Worm (Caenorhabditis elegans) whole organism, L4 larva: ENCODE data around the gene lact-8.
A peak's percentile ranks its signal among the peaks of the same experiment; 100 is the strongest.

ENCODE experiments used
- F10B5.3 ChIP-seq: sonication (generic microtip); optimal IDR thresholded peaks from 2 replicates; lab custom pipeline; 2016; ENCODE audit warnings: mild to moderate bottlenecking, missing genetic modification characterization, missing compliant biosample characterization
- F44E2.7 ChIP-seq: fragments of 200-800 bp; sonication (Bioruptor generic); IDR thresholded peaks from 2 replicates; pipeline ENCODE4 v2.1.2; 2022; ENCODE audit warnings: missing genetic modification characterization, missing compliant biosample characterization
- F49E8.2 ChIP-seq: sonication (generic microtip); optimal IDR thresholded peaks from 2 replicates; lab custom pipeline; 2016; ENCODE audit warnings: missing compliant biosample characterization, mild to moderate bottlenecking, missing genetic modification characterization, borderline replicate concordance
- T26A8.4 ChIP-seq: fragments of 200-800 bp; sonication (Bioruptor generic); IDR thresholded peaks from 2 replicates; pipeline ENCODE4 v1.3.6; 2022; ENCODE audit warnings: missing genetic modification characterization, missing compliant biosample characterization
- Y48G9A.11 ChIP-seq: fragments of 200-800 bp; sonication (Bioruptor generic); IDR thresholded peaks from 2 replicates; pipeline ENCODE4 v1.3.6; 2022; ENCODE audit warnings: missing genetic modification reagents, missing genetic modification characterization, missing compliant biosample characterization
- Y5F2A.4 ChIP-seq: fragments of 200-800 bp; sonication (Bioruptor generic); optimal IDR thresholded peaks from 2 replicates; lab custom pipeline; 2018; ENCODE audit warnings: mild to moderate bottlenecking, missing genetic modification characterization, missing compliant biosample characterization
- ZK337.2 ChIP-seq: fragments of 200-800 bp; sonication (Bioruptor generic); IDR thresholded peaks from 2 replicates; pipeline ENCODE4 v1.3.6; 2022; ENCODE audit warnings: missing genetic modification reagents, missing genetic modification characterization, missing compliant biosample characterization
- ceh-20 ChIP-seq: fragments of 200-800 bp; sonication (Bioruptor generic); IDR thresholded peaks from 2 replicates; pipeline ENCODE4 v1.3.6; 2022; ENCODE audit warnings: missing genetic modification reagents, missing genetic modification characterization, missing compliant biosample characterization
- ceh-28 ChIP-seq: fragments of 150-350 bp; optimal IDR thresholded peaks from 2 replicates; lab custom pipeline; 2014; ENCODE audit warnings: missing biosample characterization, missing genetic modification reagents, missing genetic modification characterization
- ceh-32 ChIP-seq: sonication (generic microtip); optimal IDR thresholded peaks from 2 replicates; lab custom pipeline; 2016; ENCODE audit warnings: mild to moderate bottlenecking, missing genetic modification characterization, missing compliant biosample characterization; ENCODE audit not compliant: poor library complexity
- ceh-44 ChIP-seq: fragments of 200-800 bp; sonication (Bioruptor generic); IDR thresholded peaks from 2 replicates; pipeline ENCODE4 v1.3.6; 2022; ENCODE audit warnings: missing genetic modification reagents, missing genetic modification characterization, missing compliant biosample characterization
- ceh-82 ChIP-seq: sonication (generic microtip); optimal IDR thresholded peaks from 2 replicates; lab custom pipeline; 2017; ENCODE audit warnings: missing biosample characterization, missing genetic modification characterization
- ctbp-1 ChIP-seq: fragments of 200-800 bp; sonication (Bioruptor generic); IDR thresholded peaks from 2 replicates; pipeline ENCODE4 v1.3.6; 2022; ENCODE audit warnings: missing genetic modification reagents, missing genetic modification characterization, missing compliant biosample characterization
- dmd-8 ChIP-seq: fragments of 200-800 bp; sonication (Bioruptor generic); IDR thresholded peaks from 2 replicates; pipeline ENCODE4 v1.3.6; 2022; ENCODE audit warnings: missing genetic modification characterization, missing compliant biosample characterization
- dpl-1 ChIP-seq: fragments of 150-350 bp; optimal IDR thresholded peaks from 2 replicates; lab custom pipeline; 2014; ENCODE audit warnings: missing biosample characterization, missing genetic modification reagents, missing genetic modification characterization
- duxl-1 ChIP-seq: sonication (generic microtip); optimal IDR thresholded peaks from 2 replicates; lab custom pipeline; 2016; ENCODE audit warnings: mild to moderate bottlenecking, missing genetic modification characterization, moderate library complexity, missing compliant biosample characterization; ENCODE audit not compliant: poor library complexity
- dve-1 ChIP-seq: sonication (generic microtip); optimal IDR thresholded peaks from 2 replicates; lab custom pipeline; 2017; ENCODE audit warnings: antibody characterized with exemption, mild to moderate bottlenecking, missing genetic modification characterization, missing compliant biosample characterization; ENCODE audit not compliant: insufficient read depth
- fos-1 ChIP-seq: fragments of 150-350 bp; optimal IDR thresholded peaks from 2 replicates; lab custom pipeline; 2014; ENCODE audit warnings: missing biosample characterization, missing genetic modification characterization
- hlh-11 ChIP-seq: fragments of 200-800 bp; sonication (Bioruptor generic); optimal IDR thresholded peaks from 2 replicates; lab custom pipeline; 2018; ENCODE audit warnings: mild to moderate bottlenecking, missing genetic modification characterization, missing compliant biosample characterization
- jun-1 ChIP-seq: fragments of 150-350 bp; optimal IDR thresholded peaks from 2 replicates; lab custom pipeline; 2014; ENCODE audit warnings: missing biosample characterization, missing genetic modification reagents, missing genetic modification characterization
- lin-1 ChIP-seq: fragments of 200-800 bp; sonication (Bioruptor generic); IDR thresholded peaks from 2 replicates; pipeline ENCODE4 v1.3.6; 2022; ENCODE audit warnings: missing genetic modification reagents, missing genetic modification characterization, missing compliant biosample characterization
- lin-13 ChIP-seq: fragments of 150-350 bp; optimal IDR thresholded peaks from 2 replicates; lab custom pipeline; 2014; ENCODE audit warnings: missing biosample characterization, missing genetic modification reagents, missing genetic modification characterization
- lin-15B ChIP-seq: fragments of 150-350 bp; sonication (generic microtip); optimal IDR thresholded peaks from 3 replicates; lab custom pipeline; 2014; ENCODE audit warnings: missing biosample characterization, missing genetic modification characterization
- lin-29 ChIP-seq: fragments of 200-800 bp; sonication (Bioruptor generic); IDR thresholded peaks from 2 replicates; pipeline ENCODE4 v1.3.6; 2022; ENCODE audit warnings: missing genetic modification reagents, missing genetic modification characterization, missing compliant biosample characterization
- lin-38 ChIP-seq: fragments of 200-800 bp; sonication (Bioruptor generic); IDR thresholded peaks from 2 replicates; pipeline ENCODE4 v1.3.6; 2022; ENCODE audit warnings: missing genetic modification reagents, missing genetic modification characterization, missing compliant biosample characterization
- lir-3 ChIP-seq: sonication (generic microtip); optimal IDR thresholded peaks from 2 replicates; lab custom pipeline; 2016; ENCODE audit warnings: mild to moderate bottlenecking, missing genetic modification characterization, missing compliant biosample characterization
- madf-9 ChIP-seq: fragments of 200-800 bp; sonication (Bioruptor generic); conservative IDR thresholded peaks from 2 replicates; pipeline ENCODE4 v1.3.6; 2022; ENCODE audit warnings: missing genetic modification reagents, missing genetic modification characterization, missing compliant biosample characterization
- mes-2 ChIP-seq: sonication (generic microtip); optimal IDR thresholded peaks from 2 replicates; lab custom pipeline; 2016; ENCODE audit warnings: missing genotype, mild to moderate bottlenecking, missing genetic modification characterization, missing compliant biosample characterization; ENCODE audit not compliant: poor library complexity, severe bottlenecking
- mxl-3 ChIP-seq: fragments of 200-800 bp; sonication (Bioruptor generic); optimal IDR thresholded peaks from 2 replicates; lab custom pipeline; 2018; ENCODE audit warnings: mild to moderate bottlenecking, missing genetic modification characterization, missing compliant biosample characterization
- nhr-102 ChIP-seq: sonication (generic microtip); optimal IDR thresholded peaks from 2 replicates; lab custom pipeline; 2016; ENCODE audit warnings: mild to moderate bottlenecking, missing genetic modification characterization, moderate library complexity, missing compliant biosample characterization
- nhr-111 ChIP-seq: fragments of 200-800 bp; sonication (Bioruptor generic); optimal IDR thresholded peaks from 2 replicates; lab custom pipeline; 2018; ENCODE audit warnings: mild to moderate bottlenecking, missing genetic modification characterization, missing compliant biosample characterization
- nhr-28 ChIP-seq: fragments of 150-350 bp; optimal IDR thresholded peaks from 2 replicates; lab custom pipeline; 2014; ENCODE audit warnings: missing biosample characterization, missing genetic modification characterization
- nhr-41 ChIP-seq: fragments of 200-800 bp; sonication (Bioruptor generic); IDR thresholded peaks from 2 replicates; pipeline ENCODE4 v1.3.6; 2022; ENCODE audit warnings: missing genetic modification reagents, missing genetic modification characterization, missing compliant biosample characterization
- pha-4 ChIP-seq, 2 experiments: fragments of 150-350 bp in 1 of 2; fragments of 200-800 bp in 1 of 2; sonication (Bioruptor generic) in 1 of 2; IDR thresholded peaks in 1 of 2; optimal IDR thresholded peaks in 1 of 2; 2 replicates each; pipeline versions ENCODE4 v1.3.6 to Lab custom; 2014 to 2022; ENCODE audit warnings: missing genetic modification characterization in 2 of 2, missing genetic modification reagents in 2 of 2, missing biosample characterization in 1 of 2, missing compliant biosample characterization in 1 of 2
- php-3 ChIP-seq: fragments of 200-800 bp; sonication (Bioruptor generic); IDR thresholded peaks from 2 replicates; pipeline ENCODE4 v1.3.6; 2022; ENCODE audit warnings: missing genetic modification reagents, missing genetic modification characterization, missing compliant biosample characterization
- sdz-12 ChIP-seq: fragments of 200-800 bp; sonication (Bioruptor generic); optimal IDR thresholded peaks from 2 replicates; lab custom pipeline; 2018; ENCODE audit warnings: mild to moderate bottlenecking, missing genetic modification characterization, missing compliant biosample characterization
- skn-1 ChIP-seq: fragments of 150-350 bp; optimal IDR thresholded peaks from 2 replicates; lab custom pipeline; 2014; ENCODE audit warnings: missing biosample characterization, missing genetic modification characterization
- spr-3 ChIP-seq: fragments of 200-800 bp; sonication (Bioruptor generic); optimal IDR thresholded peaks from 2 replicates; lab custom pipeline; 2018; ENCODE audit warnings: mild to moderate bottlenecking, missing genetic modification characterization, missing compliant biosample characterization
- tra-1 ChIP-seq: fragments of 200-800 bp; sonication (Bioruptor generic); IDR thresholded peaks from 2 replicates; pipeline ENCODE4 v1.3.6; 2022; ENCODE audit warnings: missing genetic modification reagents, missing genetic modification characterization, missing compliant biosample characterization
- unc-130 ChIP-seq: sonication (generic microtip); optimal IDR thresholded peaks from 2 replicates; lab custom pipeline; 2016; ENCODE audit warnings: missing genetic modification reagents, missing genetic modification characterization, missing compliant biosample characterization
- vab-7 ChIP-seq: fragments of 200-800 bp; sonication (Bioruptor generic); IDR thresholded peaks from 2 replicates; pipeline ENCODE4 v1.3.6; 2022; ENCODE audit warnings: missing genetic modification reagents, missing genetic modification characterization, missing compliant biosample characterization
- zag-1 ChIP-seq: fragments of 150-350 bp; optimal IDR thresholded peaks from 2 replicates; lab custom pipeline; 2014; ENCODE audit warnings: missing biosample characterization, missing genetic modification characterization
- zip-11 ChIP-seq: fragments of 200-800 bp; sonication (Bioruptor generic); IDR thresholded peaks from 2 replicates; pipeline ENCODE4 v1.3.6; 2022; ENCODE audit warnings: missing genetic modification characterization, missing compliant biosample characterization
- ztf-7 ChIP-seq: fragments of 150-350 bp; optimal IDR thresholded peaks from 2 replicates; lab custom pipeline; 2014; ENCODE audit warnings: missing biosample characterization, missing genetic modification characterization

Gene lact-8

DNA sequence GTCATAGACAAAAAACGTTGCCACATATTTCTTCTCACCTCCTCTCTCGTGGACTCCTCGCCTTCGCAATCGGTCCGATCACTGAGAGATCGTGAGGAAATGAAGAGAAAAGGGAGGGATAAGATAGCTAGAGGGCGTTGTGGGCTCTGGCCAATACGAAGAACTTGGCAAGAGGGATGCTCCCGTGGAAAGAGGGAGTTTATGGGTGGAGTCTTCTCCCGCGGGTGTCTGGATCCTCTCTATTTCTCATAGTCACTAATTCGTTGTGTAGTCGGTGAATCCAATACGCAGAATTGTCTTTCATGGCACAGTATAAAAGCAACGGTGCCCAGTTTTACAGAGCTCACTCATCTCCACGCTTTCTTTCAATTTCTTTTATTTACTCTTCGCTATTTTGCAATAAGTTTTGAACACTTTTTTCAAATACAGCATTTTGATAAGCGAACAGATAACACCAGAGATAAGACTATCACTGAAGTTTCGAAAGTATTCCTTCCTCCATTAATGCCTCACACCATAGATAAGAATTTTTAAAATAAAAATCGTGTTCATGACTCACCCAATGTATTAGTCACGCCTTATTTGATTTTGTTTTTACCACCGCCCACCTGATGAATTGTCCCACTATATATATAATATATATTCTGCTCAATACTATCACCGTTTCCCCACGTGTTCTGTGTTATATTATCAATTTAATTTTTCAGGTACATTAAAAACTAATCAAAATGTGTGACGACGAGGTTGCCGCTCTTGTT lies 12.9 kb downstream of the lact-8 start, which contains the start of gene act-1 (continued):
- TF ChIP-seq duxl-1 (tag; lab: Kevin White, UChicago) = no peak
- no peak for TF ChIP-seq zag-1
- peak; percentile 26 for TF ChIP-seq dve-1 (tag; lab: Kevin White, UChicago)
- no peak for TF ChIP-seq ceh-28 (tag; lab: Kevin White, UChicago)
- no peak for TF ChIP-seq lir-3 (tag; lab: Kevin White, UChicago)
- no peak for TF ChIP-seq ceh-20 (GFP tag; lab: Robert Waterston, UW)
- TF ChIP-seq, all 104 proteins: peak for 14

- TF ChIP-seq ceh-28 (tag; lab: Kevin White, UChicago) = no peak
- TF ChIP-seq F10B5.3 (tag; lab: Kevin White, UChicago) = no peak
- TF ChIP-seq lin-1 (GFP tag; lab: Robert Waterston, UW) = no peak
- no peak for TF ChIP-seq mes-2 (tag; lab: Kevin White, UChicago)
- TF ChIP-seq fos-1 (tag; lab: Kevin White, UChicago) = no peak
- no peak for TF ChIP-seq sdz-12
- no peak for TF ChIP-seq skn-1 (tag; lab: Kevin White, UChicago)
- no peak for TF ChIP-seq lir-3 (tag; lab: Kevin White, UChicago)
- no peak for TF ChIP-seq php-3
- TF ChIP-seq nhr-28 (tag; lab: Kevin White, UChicago) = no peak
- TF ChIP-seq dpl-1 (GFP tag; lab: Kevin White, UChicago) = no peak
- no peak for TF ChIP-seq T26A8.4 (GFP tag; lab: Robert Waterston, UW)
- TF ChIP-seq zip-11 (GFP tag; lab: Robert Waterston, UW) = no peak
- no peak for TF ChIP-seq spr-3 (GFP tag; lab: Kevin White, UChicago)
- no peak for TF ChIP-seq ztf-7
- TF ChIP-seq zag-1 = no peak
- TF ChIP-seq lin-29 = no peak
- no peak for TF ChIP-seq Y48G9A.11 (GFP tag; lab: Robert Waterston, UW)
- TF ChIP-seq, all 104 proteins: peak for 0
Measured at ce11 chrV:11078874-11079273, 14.5 kb downstream of the lact-8 start.

- TF ChIP-seq vab-7 (GFP tag; lab: Robert Waterston, UW) (peak; percentile 42; the same call in 1 of the 2 replicates), T26A8.4 (GFP tag; lab: Robert Waterston, UW) (no peak), ceh-32 (tag; lab: Kevin White, UChicago) (no peak), F49E8.2 (tag; lab: Kevin White, UChicago) (no peak), nhr-41 (GFP tag; lab: Robert Waterston, UW) (no peak), nhr-102 (tag; lab: Kevin White, UChicago) (no peak), pha-4 (GFP tag; IDR thresholded peaks at IDR 0.05; lab: Robert Waterston, UW) (0 out of 2 replicates have a peak, but pooled peaks have one; percentile 16), pha-4 (tag; optimal IDR thresholded peaks at IDR 0.05; lab: Kevin White, UChicago) (peak; percentile 73), madf-9 (GFP tag; lab: Robert Waterston, UW) (peak; percentile 59; the same call in 1 of the 2 replicates), mxl-3 (GFP tag; lab: Kevin White, UChicago) (peak; percentile 84), lin-15B (tag; lab: Kevin White, UChicago) (no peak), hlh-11 (peak; percentile 86), ctbp-1 (GFP tag; lab: Robert Waterston, UW) (0 out of 2 replicates have a peak, but pooled peaks have one; percentile 26), ceh-44 (GFP tag; lab: Robert Waterston, UW) (no peak), dmd-8 (no peak), ceh-82 (tag; lab: Kevin White, UChicago) (no peak), nhr-111 (GFP tag; lab: Kevin White, UChicago) (no peak), unc-130 (GFP tag; lab: Kevin White, UChicago) (peak; percentile 21), ceh-28 (tag; lab: Kevin White, UChicago) (no peak), Y48G9A.11 (GFP tag; lab: Robert Waterston, UW) (0 out of 2 replicates have a peak, but pooled peaks have one; percentile 42), F44E2.7 (no peak), jun-1 (no peak), lin-13 (GFP tag; lab: Kevin White, UChicago) (peak; percentile 28), Y5F2A.4 (GFP tag; lab: Kevin White, UChicago) (no peak), lin-38 (GFP tag; lab: Robert Waterston, UW) (peak; percentile 94), tra-1 (GFP tag; lab: Robert Waterston, UW) (0 out of 2 replicates have a peak, but pooled peaks have one; percentile 45), ZK337.2 (GFP tag; lab: Robert Waterston, UW) (no peak)
Measured at ce11 chrV:11078104-11078724, 15.2 kb downstream of the lact-8 start, which contains the start of gene act-2. TSS of gene act-2 (minus strand) at chrV:11078154.
